Worm (Caenorhabditis elegans): ENCODE results near the gene W06B4.2.

W06B4.2 gene

ce11 chrII:4435134-4435533 lies 32.8 kb upstream of the W06B4.2 start, which contains the start of gene nhr-273:
nhr-273 (plus strand) TSS chrII:4435300.
- TF ChIP-seq ztf-4 (tag; optimal IDR thresholded peaks at IDR 0.05) (no peak), R02D3.7 (tag; optimal IDR thresholded peaks at IDR 0.05) (no peak), nhr-43 (tag; optimal IDR thresholded peaks at IDR 0.05; ENCODE audit: poor library complexity, severe bottlenecking) (peak; percentile 61), jun-1 (tag; optimal IDR thresholded peaks at IDR 0.05) (no peak), elt-2 (tag; optimal IDR thresholded peaks at IDR 0.05) (peak; percentile 54)

DNA sequence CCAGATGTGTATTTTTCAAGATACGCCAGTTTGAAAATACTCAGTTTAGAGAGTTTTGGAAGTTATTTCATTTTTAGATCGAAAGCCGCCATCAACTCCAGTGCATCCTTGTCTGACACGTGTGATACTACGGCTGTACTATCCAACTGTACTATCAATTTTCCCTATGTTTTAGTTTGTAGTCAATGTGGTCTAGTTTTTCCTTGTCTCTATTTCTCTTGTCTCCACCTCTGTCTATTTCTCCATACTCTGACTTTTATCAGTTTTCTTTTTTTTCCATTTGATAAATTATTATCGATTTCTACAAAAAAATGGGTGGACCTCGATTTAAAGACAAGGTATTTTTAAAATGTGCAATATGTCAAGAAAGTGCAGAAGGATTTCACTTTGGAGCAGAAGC lies 29.4 kb upstream of the W06B4.2 start, which contains the start of gene nhr-16:
Gene nhr-16 (plus strand): TSS at position 205 of the 400 bp plus-strand sequence.
- TF ChIP-seq elt-2 (tag; optimal IDR thresholded peaks at IDR 0.05): peak; percentile 33
- TF ChIP-seq pqm-1 (tag; optimal IDR thresholded peaks at IDR 0.05): no peak

DNA sequence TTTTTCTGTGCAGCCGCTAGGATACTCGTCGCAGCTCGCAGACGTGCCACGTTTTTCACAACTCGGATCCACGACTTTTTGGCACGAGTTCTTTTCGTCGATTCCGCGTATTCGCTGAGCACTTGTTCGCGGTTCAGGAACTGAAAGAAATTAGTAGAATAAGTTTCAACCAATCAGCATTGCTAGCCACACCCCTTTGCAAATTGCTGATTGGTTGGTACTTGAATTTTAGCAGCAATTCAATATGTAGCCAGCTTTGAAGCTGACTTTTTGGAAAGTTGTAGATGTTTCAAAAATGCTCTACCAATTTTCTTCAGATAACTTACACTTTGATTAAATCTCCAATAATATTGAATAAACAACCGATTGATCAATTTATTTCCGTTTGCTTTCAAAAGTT lies 26.7 kb upstream of the W06B4.2 start:
- TF ChIP-seq unc-39 (tag; optimal IDR thresholded peaks at IDR 0.05) (no peak), hmg-11 (tag; optimal IDR thresholded peaks at IDR 0.05) (no peak), nhr-43 (tag; optimal IDR thresholded peaks at IDR 0.05; ENCODE audit: poor library complexity, severe bottlenecking) (no peak), nfya-1 (tag; optimal IDR thresholded peaks at IDR 0.05; ENCODE audit: insufficient read depth) (peak; percentile 93), ceh-28 (tag; optimal IDR thresholded peaks at IDR 0.05) (no peak), elt-3 (tag; optimal IDR thresholded peaks at IDR 0.05) (no peak), aly-2 (tag; optimal IDR thresholded peaks at IDR 0.05) (no peak)

ce11 chrII:4444811-4445210 lies 23.2 kb upstream of the W06B4.2 start:
- TF ChIP-seq nhr-76 (tag; optimal IDR thresholded peaks at IDR 0.05) (no peak), ama-1 (optimal IDR thresholded peaks at IDR 0.05) (no peak), jun-1 (tag; optimal IDR thresholded peaks at IDR 0.05) (no peak), R02D3.7 (tag; optimal IDR thresholded peaks at IDR 0.05) (no peak), ZK546.5 (tag; optimal IDR thresholded peaks at IDR 0.05) (no peak), ceh-16 (tag; optimal IDR thresholded peaks at IDR 0.05) (no peak), ceh-9 (tag; optimal IDR thresholded peaks at IDR 0.05) (no peak)

- TF ChIP-seq lin-15B (tag; optimal IDR thresholded peaks at IDR 0.05) (no peak), nhr-23 (tag; optimal IDR thresholded peaks at IDR 0.05) (no peak), nhr-43 (tag; optimal IDR thresholded peaks at IDR 0.05; ENCODE audit: poor library complexity, severe bottlenecking) (no peak), egl-27 (tag; optimal IDR thresholded peaks at IDR 0.05) (no peak), nhr-77 (tag; optimal IDR thresholded peaks at IDR 0.05) (no peak), mml-1 (tag; optimal IDR thresholded peaks at IDR 0.05) (no peak), zag-1 (tag; optimal IDR thresholded peaks at IDR 0.05) (no peak), egl-5 (tag; optimal IDR thresholded peaks at IDR 0.05) (no peak), sea-2 (GFP tag; optimal IDR thresholded peaks at IDR 0.05) (no peak), ceh-16 (tag; optimal IDR thresholded peaks at IDR 0.05) (no peak), nhr-25 (tag; optimal IDR thresholded peaks at IDR 0.05) (no peak), ceh-28 (tag; optimal IDR thresholded peaks at IDR 0.05) (no peak), fkh-10 (GFP tag; optimal IDR thresholded peaks at IDR 0.05) (no peak), unc-39 (tag; optimal IDR thresholded peaks at IDR 0.05) (no peak), elt-1 (tag; optimal IDR thresholded peaks at IDR 0.05) (no peak), eor-1 (tag; optimal IDR thresholded peaks at IDR 0.05) (no peak), tbx-2 (tag; optimal IDR thresholded peaks at IDR 0.05) (no peak)
These were observed 14.9 kb upstream of the W06B4.2 start, which contains the start of gene twk-2 for ce11 chrII:4453051-4453450. twk-2 (minus strand) TSS chrII:4453151.

ce11 chrII:4453453-4453852 lies 14.5 kb upstream of the W06B4.2 start:
- TF ChIP-seq hmg-11 (tag; optimal IDR thresholded peaks at IDR 0.05): peak; percentile 7
- TF ChIP-seq nfya-1 (tag; optimal IDR thresholded peaks at IDR 0.05; ENCODE audit: insufficient read depth): peak; percentile 34
- TF ChIP-seq fkh-2 (tag; optimal IDR thresholded peaks at IDR 0.05): no peak
- TF ChIP-seq lin-15B (tag; optimal IDR thresholded peaks at IDR 0.05): peak; percentile 53
- no peak for TF ChIP-seq egl-5 (tag; optimal IDR thresholded peaks at IDR 0.05)
- TF ChIP-seq nhr-12 (tag; optimal IDR thresholded peaks at IDR 0.05): no peak
- no peak for TF ChIP-seq ceh-82 (tag; optimal IDR thresholded peaks at IDR 0.05)
- TF ChIP-seq nhr-237 (tag; optimal IDR thresholded peaks at IDR 0.05): no peak
- TF ChIP-seq pqm-1 (tag; optimal IDR thresholded peaks at IDR 0.05): no peak
- peak; percentile 45 for TF ChIP-seq lin-39 (tag; optimal IDR thresholded peaks at IDR 0.05)
- TF ChIP-seq lsy-12 (tag; optimal IDR thresholded peaks at IDR 0.05): no peak
- TF ChIP-seq unc-39 (tag; optimal IDR thresholded peaks at IDR 0.05): no peak
